Worm (Caenorhabditis elegans): Measurements from ENCODE around the gene spr-1.

Gene spr-1

ce11 chrV:8129252-8129651 lies at the start of gene spr-1:
spr-1 (minus strand) TSS chrV:8129352.
- no peak for TF ChIP-seq lin-39 (tag; optimal IDR thresholded peaks at IDR 0.05)
- TF ChIP-seq lin-1 (GFP tag; IDR thresholded peaks at IDR 0.05), result no peak
- TF ChIP-seq nhr-41 (GFP tag; IDR thresholded peaks at IDR 0.05), result no peak
- no peak for TF ChIP-seq nhr-48 (tag; optimal IDR thresholded peaks at IDR 0.05)

- no peak for TF ChIP-seq ZK337.2 (GFP tag; IDR thresholded peaks at IDR 0.05)
- TF ChIP-seq nhr-77 (tag; optimal IDR thresholded peaks at IDR 0.05), result no peak
- no peak for TF ChIP-seq F44E2.7 (GFP tag; IDR thresholded peaks at IDR 0.05)
- no peak for TF ChIP-seq rbr-2 (tag; optimal IDR thresholded peaks at IDR 0.05)
- no peak for TF ChIP-seq ces-1 (GFP tag; optimal IDR thresholded peaks at IDR 0.05)
- no peak for TF ChIP-seq T26A8.4 (GFP tag; IDR thresholded peaks at IDR 0.05)
- no peak for TF ChIP-seq ceh-62 (tag; optimal IDR thresholded peaks at IDR 0.05)
Observed at ce11 chrV:8178279-8178678, 49.1 kb upstream of the spr-1 start.

DNA sequence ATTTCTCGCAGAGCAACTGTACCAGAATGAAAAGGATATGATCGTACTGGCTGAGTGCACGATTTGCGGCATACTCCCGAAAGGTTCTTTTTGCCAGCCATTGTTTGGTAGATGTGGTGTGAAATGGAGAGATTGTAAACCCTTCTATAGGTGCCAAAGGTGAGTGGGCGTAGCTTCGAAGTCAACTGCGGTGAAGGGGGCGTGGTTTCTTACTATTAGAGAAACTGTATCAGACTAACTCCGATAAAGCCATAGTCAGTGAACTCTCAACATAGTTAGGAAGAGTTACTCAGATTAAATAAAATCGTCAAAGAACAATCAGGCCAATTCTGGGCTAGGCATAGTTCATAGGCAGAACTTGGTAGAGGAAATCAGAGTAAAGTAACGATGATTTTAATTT lies 48.2 kb upstream of the spr-1 start, which contains the start of gene F20D6.9:
F20D6.9 (minus strand) TSS at position 101 of the 400 bp plus-strand sequence.
- no peak for TF ChIP-seq nhr-25 (tag; optimal IDR thresholded peaks at IDR 0.05; ENCODE audit: borderline replicate concordance, insufficient read depth)
- TF ChIP-seq tag-97 (GFP tag; IDR thresholded peaks at IDR 0.05), result no peak
- no peak for TF ChIP-seq vab-7 (GFP tag; IDR thresholded peaks at IDR 0.05)
- peak; percentile 26 for TF ChIP-seq aha-1 (tag)
- TF ChIP-seq duxl-1 (tag; optimal IDR thresholded peaks at IDR 0.05; ENCODE audit: poor library complexity), result no peak
- TF ChIP-seq Y48G9A.11 (GFP tag; IDR thresholded peaks at IDR 0.05), result no peak
- no peak for TF ChIP-seq nhr-28 (tag; optimal IDR thresholded peaks at IDR 0.05)
- TF ChIP-seq nhr-76 (tag; optimal IDR thresholded peaks at IDR 0.05), result no peak

- TF ChIP-seq dpl-1 (GFP tag; optimal IDR thresholded peaks at IDR 0.05), result no peak
- no peak for TF ChIP-seq snpc-4 (tag; optimal IDR thresholded peaks at IDR 0.05)
- no peak for TF ChIP-seq spr-3 (GFP tag; optimal IDR thresholded peaks at IDR 0.05)
- TF ChIP-seq daf-8 (GFP tag; IDR thresholded peaks at IDR 0.05), result no peak
- TF ChIP-seq zfp-3 (GFP tag; conservative IDR thresholded peaks at IDR 0.05), result no peak
- TF ChIP-seq set-16 (GFP tag; IDR thresholded peaks at IDR 0.05), result no peak
- TF ChIP-seq ZK546.5 (tag; optimal IDR thresholded peaks at IDR 0.05), result no peak
- no peak for TF ChIP-seq T20F7.1 (GFP tag; optimal IDR thresholded peaks at IDR 0.05)
- no peak for TF ChIP-seq lin-29 (GFP tag; IDR thresholded peaks at IDR 0.05)
- no peak for TF ChIP-seq mdl-1 (tag; optimal IDR thresholded peaks at IDR 0.05)
- TF ChIP-seq Y5F2A.4 (GFP tag; optimal IDR thresholded peaks at IDR 0.05), result no peak
- no peak for TF ChIP-seq F49E8.2 (tag; optimal IDR thresholded peaks at IDR 0.05; ENCODE audit: borderline replicate concordance)
- TF ChIP-seq rbr-2 (tag; optimal IDR thresholded peaks at IDR 0.05), result no peak
- no peak for TF ChIP-seq nhr-102 (tag; optimal IDR thresholded peaks at IDR 0.05)
Observed at ce11 chrV:8171688-8172087, 42.5 kb upstream of the spr-1 start.

- no peak for TF ChIP-seq Y105C5A.15 (GFP tag; IDR thresholded peaks at IDR 0.05)
Observed at ce11 chrV:8170300-8170699, 41.1 kb upstream of the spr-1 start.

ce11 chrV:8169150-8169549 lies 40.0 kb upstream of the spr-1 start:
- TF ChIP-seq zfp-3 (GFP tag; conservative IDR thresholded peaks at IDR 0.05), result no peak
- peak; percentile 99 for TF ChIP-seq aha-1 (tag)
